Worm (Caenorhabditis elegans): ENCODE data around the gene F38B2.2.

- TF ChIP-seq snpc-1.2 (GFP tag; IDR thresholded peaks at IDR 0.05) = no peak
- no peak for TF ChIP-seq daf-12 (tag; optimal IDR thresholded peaks at IDR 0.05)
- no peak for TF ChIP-seq dpl-1 (GFP tag; optimal IDR thresholded peaks at IDR 0.05)
- no peak for TF ChIP-seq mdl-1 (tag; optimal IDR thresholded peaks at IDR 0.05)
- TF ChIP-seq spr-3 (GFP tag; optimal IDR thresholded peaks at IDR 0.05) = no peak
- no peak for TF ChIP-seq lin-13 (GFP tag; optimal IDR thresholded peaks at IDR 0.05)
- no peak for TF ChIP-seq madf-9 (GFP tag; conservative IDR thresholded peaks at IDR 0.05)
- no peak for TF ChIP-seq mep-1 (tag; optimal IDR thresholded peaks at IDR 0.05)
- no peak for TF ChIP-seq nhr-77 (tag; optimal IDR thresholded peaks at IDR 0.05)
- no peak for TF ChIP-seq duxl-1 (tag; optimal IDR thresholded peaks at IDR 0.05; ENCODE audit: poor library complexity)
- TF ChIP-seq vab-7 (GFP tag; IDR thresholded peaks at IDR 0.05) = no peak
- TF ChIP-seq pqm-1 (tag; optimal IDR thresholded peaks at IDR 0.05) = no peak
- no peak for TF ChIP-seq nhr-28 (tag; optimal IDR thresholded peaks at IDR 0.05)
Measured at ce11 chrX:11315392-11315791, 36.2 kb upstream of the F38B2.2 start, which contains the start of gene F08G12.11.

Measured in whole organism, L4 larva.